Worm (Caenorhabditis elegans) whole organism, L4 larva: ENCODE measurements around the gene R07B7.6.
A peak's percentile ranks its signal among the peaks of the same experiment; 100 is the strongest.

Experiments used
- D1046.2 ChIP-seq: fragments of 200-800 bp; sonication (Bioruptor generic); IDR thresholded peaks from 2 replicates; pipeline ENCODE4 v1.3.6; 2022; ENCODE audit warnings: missing genetic modification characterization, missing compliant biosample characterization
- F10B5.3 ChIP-seq: sonication (generic microtip); optimal IDR thresholded peaks from 2 replicates; lab custom pipeline; 2016; ENCODE audit warnings: mild to moderate bottlenecking, missing genetic modification characterization, missing compliant biosample characterization
- F26F4.8 ChIP-seq: fragments of 200-800 bp; sonication (Bioruptor generic); conservative IDR thresholded peaks from 2 replicates; pipeline ENCODE4 v1.3.6; 2022; ENCODE audit warnings: missing genetic modification characterization, missing compliant biosample characterization
- F37D6.2 ChIP-seq: sonication (generic microtip); optimal IDR thresholded peaks from 2 replicates; lab custom pipeline; 2016; ENCODE audit warnings: mild to moderate bottlenecking, missing genetic modification characterization, missing compliant biosample characterization
- R02D3.7 ChIP-seq: fragments of 150-350 bp; sonication (generic microtip); optimal IDR thresholded peaks from 3 replicates; lab custom pipeline; 2014; ENCODE audit warnings: missing biosample characterization, missing genetic modification characterization
- T26A8.4 ChIP-seq: fragments of 200-800 bp; sonication (Bioruptor generic); IDR thresholded peaks from 2 replicates; pipeline ENCODE4 v1.3.6; 2022; ENCODE audit warnings: missing genetic modification characterization, missing compliant biosample characterization
- Y48G9A.11 ChIP-seq: fragments of 200-800 bp; sonication (Bioruptor generic); IDR thresholded peaks from 2 replicates; pipeline ENCODE4 v1.3.6; 2022; ENCODE audit warnings: missing genetic modification reagents, missing genetic modification characterization, missing compliant biosample characterization
- ZK337.2 ChIP-seq: fragments of 200-800 bp; sonication (Bioruptor generic); IDR thresholded peaks from 2 replicates; pipeline ENCODE4 v1.3.6; 2022; ENCODE audit warnings: missing genetic modification reagents, missing genetic modification characterization, missing compliant biosample characterization
- aha-1 ChIP-seq: fragments of 150-350 bp; peaks from one replicate; lab custom pipeline; 2014; ENCODE audit warnings: missing biosample characterization, missing genetic modification characterization
- aly-2 ChIP-seq: sonication (generic microtip); optimal IDR thresholded peaks from 2 replicates; lab custom pipeline; 2018; ENCODE audit warnings: missing biosample characterization, missing genetic modification characterization
- ama-1 ChIP-seq: fragments of 150-350 bp; optimal IDR thresholded peaks from 2 replicates; lab custom pipeline; 2014; ENCODE audit warnings: inconsistent platforms, mixed read lengths
- arid-1 ChIP-seq: fragments of 200-800 bp; sonication (Bioruptor generic); conservative IDR thresholded peaks from 2 replicates; pipeline ENCODE4 v1.3.6; 2022; ENCODE audit warnings: missing genetic modification reagents, missing genetic modification characterization, missing compliant biosample characterization
- ceh-20 ChIP-seq: fragments of 200-800 bp; sonication (Bioruptor generic); IDR thresholded peaks from 2 replicates; pipeline ENCODE4 v1.3.6; 2022; ENCODE audit warnings: missing genetic modification reagents, missing genetic modification characterization, missing compliant biosample characterization
- daf-16 ChIP-seq, 3 experiments: sonication (generic microtip); optimal IDR thresholded peaks; 2 replicates each; lab custom pipeline; 2016 to 2017; ENCODE audit warnings: missing genetic modification characterization in 3 of 3, missing genetic modification reagents in 3 of 3, mild to moderate bottlenecking in 2 of 3, missing compliant biosample characterization in 2 of 3, missing biosample characterization in 1 of 3, moderate library complexity in 1 of 3
- daf-19 ChIP-seq: fragments of 200-800 bp; sonication (Bioruptor generic); conservative IDR thresholded peaks from 2 replicates; pipeline ENCODE4 v1.3.6; 2022; ENCODE audit warnings: missing genetic modification characterization, missing compliant biosample characterization
- dmd-6 ChIP-seq: fragments of 200-800 bp; sonication (Bioruptor generic); IDR thresholded peaks from 2 replicates; pipeline ENCODE4 v1.3.6; 2022; ENCODE audit warnings: missing genetic modification reagents, missing genetic modification characterization, missing compliant biosample characterization
- dmd-8 ChIP-seq: fragments of 200-800 bp; sonication (Bioruptor generic); IDR thresholded peaks from 2 replicates; pipeline ENCODE4 v1.3.6; 2022; ENCODE audit warnings: missing genetic modification characterization, missing compliant biosample characterization
- dmd-9 ChIP-seq: fragments of 200-800 bp; sonication (Bioruptor generic); IDR thresholded peaks from 2 replicates; pipeline ENCODE4 v1.3.6; 2022; ENCODE audit warnings: missing genetic modification reagents, missing genetic modification characterization, missing compliant biosample characterization
- duxl-1 ChIP-seq: sonication (generic microtip); optimal IDR thresholded peaks from 2 replicates; lab custom pipeline; 2016; ENCODE audit warnings: mild to moderate bottlenecking, missing genetic modification characterization, moderate library complexity, missing compliant biosample characterization; ENCODE audit not compliant: poor library complexity
- egl-27 ChIP-seq: sonication (generic microtip); optimal IDR thresholded peaks from 3 replicates; lab custom pipeline; 2017; ENCODE audit warnings: missing biosample characterization, missing genetic modification reagents, missing genetic modification characterization
- gei-8 ChIP-seq: fragments of 200-800 bp; sonication (Bioruptor generic); optimal IDR thresholded peaks from 2 replicates; lab custom pipeline; 2018; ENCODE audit warnings: mild to moderate bottlenecking, missing genetic modification characterization, missing compliant biosample characterization
- hif-1 ChIP-seq, 2 experiments: sonication (generic microtip); optimal IDR thresholded peaks; 2 replicates each; lab custom pipeline; 2016 to 2017; ENCODE audit warnings: missing compliant biosample characterization in 2 of 2, missing genetic modification characterization in 2 of 2, missing genetic modification reagents in 2 of 2, missing genotype in 2 of 2, mild to moderate bottlenecking in 1 of 2
- hlh-11 ChIP-seq: fragments of 200-800 bp; sonication (Bioruptor generic); optimal IDR thresholded peaks from 2 replicates; lab custom pipeline; 2018; ENCODE audit warnings: mild to moderate bottlenecking, missing genetic modification characterization, missing compliant biosample characterization
- hlh-30 ChIP-seq: sonication (generic microtip); optimal IDR thresholded peaks from 2 replicates; lab custom pipeline; 2017; ENCODE audit warnings: antibody characterized with exemption, mild to moderate bottlenecking, missing genetic modification characterization, missing compliant biosample characterization; ENCODE audit not compliant: insufficient read depth
- hmg-1.1 ChIP-seq: fragments of 200-800 bp; sonication (Bioruptor generic); IDR thresholded peaks from 2 replicates; pipeline ENCODE4 v1.3.6; 2022; ENCODE audit warnings: missing genetic modification reagents, missing genetic modification characterization, missing compliant biosample characterization
- lim-7 ChIP-seq: fragments of 200-800 bp; sonication (Bioruptor generic); IDR thresholded peaks from 2 replicates; pipeline ENCODE4 v1.3.6; 2022; ENCODE audit warnings: missing genetic modification characterization, missing compliant biosample characterization
- lin-1 ChIP-seq: fragments of 200-800 bp; sonication (Bioruptor generic); IDR thresholded peaks from 2 replicates; pipeline ENCODE4 v1.3.6; 2022; ENCODE audit warnings: missing genetic modification reagents, missing genetic modification characterization, missing compliant biosample characterization
- lin-13 ChIP-seq: fragments of 150-350 bp; optimal IDR thresholded peaks from 2 replicates; lab custom pipeline; 2014; ENCODE audit warnings: missing biosample characterization, missing genetic modification reagents, missing genetic modification characterization
- lir-3 ChIP-seq: sonication (generic microtip); optimal IDR thresholded peaks from 2 replicates; lab custom pipeline; 2016; ENCODE audit warnings: mild to moderate bottlenecking, missing genetic modification characterization, missing compliant biosample characterization
- lsy-2 ChIP-seq, 2 experiments: fragments of 150-350 bp in 1 of 2; sonication (generic microtip) in 1 of 2; optimal IDR thresholded peaks; 2 replicates each; lab custom pipeline; 2014 to 2017; ENCODE audit warnings: missing biosample characterization in 2 of 2, missing genetic modification characterization in 2 of 2
- madf-5 ChIP-seq, 2 experiments: fragments of 200-800 bp; sonication (Bioruptor generic); IDR thresholded peaks; 2 replicates each; pipeline ENCODE4 v1.3.6; 2022; ENCODE audit warnings: missing compliant biosample characterization in 2 of 2, missing genetic modification characterization in 2 of 2
- madf-9 ChIP-seq: fragments of 200-800 bp; sonication (Bioruptor generic); conservative IDR thresholded peaks from 2 replicates; pipeline ENCODE4 v1.3.6; 2022; ENCODE audit warnings: missing genetic modification reagents, missing genetic modification characterization, missing compliant biosample characterization
- mdt-29 ChIP-seq: fragments of 200-800 bp; sonication (Bioruptor generic); IDR thresholded peaks from 2 replicates; pipeline ENCODE4 v1.3.6; 2022; ENCODE audit warnings: missing genetic modification reagents, missing genetic modification characterization, missing compliant biosample characterization
- mep-1 ChIP-seq: fragments of 150-350 bp; sonication (generic microtip); optimal IDR thresholded peaks from 3 replicates; lab custom pipeline; 2014; ENCODE audit warnings: missing biosample characterization, missing genetic modification characterization
- mxl-2 ChIP-seq: fragments of 200-800 bp; sonication (Bioruptor generic); conservative IDR thresholded peaks from 2 replicates; pipeline ENCODE4 v1.3.6; 2022; ENCODE audit warnings: missing genetic modification reagents, missing genetic modification characterization, missing compliant biosample characterization
- mxl-3 ChIP-seq: fragments of 200-800 bp; sonication (Bioruptor generic); optimal IDR thresholded peaks from 2 replicates; lab custom pipeline; 2018; ENCODE audit warnings: mild to moderate bottlenecking, missing genetic modification characterization, missing compliant biosample characterization
- nhr-111 ChIP-seq: fragments of 200-800 bp; sonication (Bioruptor generic); optimal IDR thresholded peaks from 2 replicates; lab custom pipeline; 2018; ENCODE audit warnings: mild to moderate bottlenecking, missing genetic modification characterization, missing compliant biosample characterization
- nhr-41 ChIP-seq: fragments of 200-800 bp; sonication (Bioruptor generic); IDR thresholded peaks from 2 replicates; pipeline ENCODE4 v1.3.6; 2022; ENCODE audit warnings: missing genetic modification reagents, missing genetic modification characterization, missing compliant biosample characterization
- nhr-42 ChIP-seq: fragments of 200-800 bp; sonication (Bioruptor generic); IDR thresholded peaks from 2 replicates; pipeline ENCODE4 v1.3.6; 2022; ENCODE audit warnings: missing genetic modification characterization, missing compliant biosample characterization
- nhr-48 ChIP-seq: sonication (generic microtip); optimal IDR thresholded peaks from 2 replicates; lab custom pipeline; 2016; ENCODE audit warnings: mild to moderate bottlenecking, missing genetic modification characterization, missing compliant biosample characterization
- pha-4 ChIP-seq, 2 experiments: fragments of 150-350 bp in 1 of 2; fragments of 200-800 bp in 1 of 2; sonication (Bioruptor generic) in 1 of 2; IDR thresholded peaks in 1 of 2; optimal IDR thresholded peaks in 1 of 2; 2 replicates each; pipeline versions ENCODE4 v1.3.6 to Lab custom; 2014 to 2022; ENCODE audit warnings: missing genetic modification characterization in 2 of 2, missing genetic modification reagents in 2 of 2, missing biosample characterization in 1 of 2, missing compliant biosample characterization in 1 of 2
- php-3 ChIP-seq: fragments of 200-800 bp; sonication (Bioruptor generic); IDR thresholded peaks from 2 replicates; pipeline ENCODE4 v1.3.6; 2022; ENCODE audit warnings: missing genetic modification reagents, missing genetic modification characterization, missing compliant biosample characterization
- rbr-2 ChIP-seq: sonication (generic microtip); optimal IDR thresholded peaks from 2 replicates; lab custom pipeline; 2016; ENCODE audit warnings: missing genotype, missing genetic modification characterization, missing compliant biosample characterization
- sdz-12 ChIP-seq: fragments of 200-800 bp; sonication (Bioruptor generic); optimal IDR thresholded peaks from 2 replicates; lab custom pipeline; 2018; ENCODE audit warnings: mild to moderate bottlenecking, missing genetic modification characterization, missing compliant biosample characterization
- set-16 ChIP-seq: fragments of 200-800 bp; sonication (Bioruptor generic); IDR thresholded peaks from 2 replicates; pipeline ENCODE4 v1.3.6; 2022; ENCODE audit warnings: missing genetic modification reagents, missing genetic modification characterization, missing compliant biosample characterization
- snpc-1.2 ChIP-seq: fragments of 200-800 bp; sonication (Bioruptor generic); IDR thresholded peaks from 2 replicates; pipeline ENCODE4 v1.3.6; 2022; ENCODE audit warnings: missing genetic modification reagents, missing genetic modification characterization, missing compliant biosample characterization
- spr-3 ChIP-seq: fragments of 200-800 bp; sonication (Bioruptor generic); optimal IDR thresholded peaks from 2 replicates; lab custom pipeline; 2018; ENCODE audit warnings: mild to moderate bottlenecking, missing genetic modification characterization, missing compliant biosample characterization
- tag-97 ChIP-seq: fragments of 200-800 bp; sonication (Bioruptor generic); IDR thresholded peaks from 2 replicates; pipeline ENCODE4 v1.3.6; 2022; ENCODE audit warnings: missing genetic modification characterization, missing compliant biosample characterization
- zip-11 ChIP-seq: fragments of 200-800 bp; sonication (Bioruptor generic); IDR thresholded peaks from 2 replicates; pipeline ENCODE4 v1.3.6; 2022; ENCODE audit warnings: missing genetic modification characterization, missing compliant biosample characterization
- ztf-11 ChIP-seq: fragments of 150-350 bp; optimal IDR thresholded peaks from 2 replicates; lab custom pipeline; 2014; ENCODE audit warnings: missing biosample characterization, missing genetic modification characterization

The R07B7.6 gene

DNA sequence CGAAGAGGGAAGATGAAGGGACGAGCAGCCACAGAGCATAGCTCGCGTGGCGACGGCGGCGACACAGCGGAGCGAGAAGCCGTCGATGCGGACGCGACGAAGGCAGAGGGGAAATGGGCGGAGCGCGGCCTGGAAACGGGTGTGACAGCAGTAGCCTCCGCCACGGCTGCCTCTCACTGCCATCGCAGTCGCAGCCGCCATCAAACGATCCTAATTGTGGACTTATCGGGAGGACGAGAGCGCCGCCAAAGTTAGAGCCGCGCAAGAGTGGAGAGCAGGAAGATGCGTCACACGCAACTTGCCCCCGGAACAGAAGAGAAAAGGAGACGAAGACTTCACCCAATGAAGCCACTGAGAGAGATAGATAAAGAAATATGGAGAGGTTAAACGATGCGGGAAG is 50.5 kb downstream of the R07B7.6 start:
- TF ChIP-seq nhr-48 (tag; lab: Kevin White, UChicago) = no peak
- 0 out of 2 replicates have a peak, but pooled peaks have one; percentile 51 for TF ChIP-seq dmd-9 (GFP tag; lab: Robert Waterston, UW)
- TF ChIP-seq ama-1 = no peak
- TF ChIP-seq pha-4 (GFP tag; IDR thresholded peaks at IDR 0.05; lab: Robert Waterston, UW) = no peak
- TF ChIP-seq pha-4 (tag; optimal IDR thresholded peaks at IDR 0.05; lab: Kevin White, UChicago) = no peak
- TF ChIP-seq madf-5 (GFP tag; IDR thresholded peaks at IDR 0.05; lab: Robert Waterston, UW) = no peak
- TF ChIP-seq ztf-11 (tag; lab: Kevin White, UChicago) = no peak
- no peak; the same call in 1 of the 2 replicates for TF ChIP-seq D1046.2 (GFP tag; lab: Robert Waterston, UW)
- TF ChIP-seq daf-16 (GFP tag; optimal IDR thresholded peaks at IDR 0.05; lab: Kevin White, UChicago) = no peak
- no peak for TF ChIP-seq daf-16 (tag; optimal IDR thresholded peaks at IDR 0.05; lab: Kevin White, UChicago)
- TF ChIP-seq arid-1 (GFP tag; lab: Robert Waterston, UW) = no peak; the same call in 1 of the 2 replicates
- peak; percentile 29; the same call in 1 of the 2 replicates for TF ChIP-seq T26A8.4 (GFP tag; lab: Robert Waterston, UW)
- TF ChIP-seq aly-2 = no peak
- peak; percentile 72 for TF ChIP-seq F37D6.2
- TF ChIP-seq lim-7 (GFP tag; lab: Robert Waterston, UW) = no peak
- TF ChIP-seq lir-3 (tag; lab: Kevin White, UChicago) = peak; percentile 18
- TF ChIP-seq set-16 (GFP tag; lab: Robert Waterston, UW) = peak; percentile 98
- TF ChIP-seq mdt-29 = no peak
- TF ChIP-seq dmd-6 (GFP tag; lab: Robert Waterston, UW) = no peak
- TF ChIP-seq php-3 = no peak
- TF ChIP-seq F26F4.8 (GFP tag; lab: Robert Waterston, UW) = 0 out of 2 replicates have a peak, but pooled peaks have one; percentile 36
- no peak for TF ChIP-seq tag-97 (GFP tag; lab: Robert Waterston, UW)
- no peak for TF ChIP-seq gei-8 (GFP tag; lab: Kevin White, UChicago)
- TF ChIP-seq nhr-41 (GFP tag; lab: Robert Waterston, UW) = no peak
- TF ChIP-seq hlh-11 (tag; lab: Kevin White, UChicago) = peak; percentile 3
- TF ChIP-seq madf-9 (GFP tag; lab: Robert Waterston, UW) = no peak
- TF ChIP-seq egl-27 (tag; lab: Kevin White, UChicago) = no peak
- TF ChIP-seq ceh-20 (GFP tag; lab: Robert Waterston, UW) = peak; percentile 28; the same call in 1 of the 2 replicates
- TF ChIP-seq hif-1 (tag; optimal IDR thresholded peaks at IDR 0.05; lab: Kevin White, UChicago) = no peak
- TF ChIP-seq R02D3.7 (tag; lab: Kevin White, UChicago) = no peak
- 0 out of 2 replicates have a peak, but pooled peaks have one; percentile 5 for TF ChIP-seq Y48G9A.11 (GFP tag; lab: Robert Waterston, UW)
- peak; percentile 64; the same call in 1 of the 2 replicates for TF ChIP-seq hmg-1.1
- no peak for TF ChIP-seq F10B5.3 (tag; lab: Kevin White, UChicago)
- TF ChIP-seq spr-3 = no peak
- no peak for TF ChIP-seq zip-11 (GFP tag; lab: Robert Waterston, UW)
- peak; percentile 59; the same call in 1 of the 2 replicates for TF ChIP-seq dmd-8 (GFP tag; lab: Robert Waterston, UW)
- no peak for TF ChIP-seq ZK337.2 (GFP tag; lab: Robert Waterston, UW)
- peak in 1 of 2 experiments; percentile 9 for TF ChIP-seq lsy-2 (tag; optimal IDR thresholded peaks at IDR 0.05; lab: Kevin White, UChicago)
- no peak for TF ChIP-seq mxl-2 (GFP tag; lab: Robert Waterston, UW)
- no peak for TF ChIP-seq sdz-12 (GFP tag; lab: Kevin White, UChicago)
- no peak for TF ChIP-seq daf-19 (GFP tag; lab: Robert Waterston, UW)
- peak; percentile 5 for TF ChIP-seq mep-1 (tag; lab: Kevin White, UChicago)
- TF ChIP-seq mxl-3 = no peak
- TF ChIP-seq aha-1 (tag; lab: Kevin White, UChicago) = peak; percentile 98
- peak; percentile 31 for TF ChIP-seq hlh-30
- no peak; the same call in 1 of the 2 replicates for TF ChIP-seq snpc-1.2 (GFP tag; lab: Robert Waterston, UW)
- TF ChIP-seq lin-13 (GFP tag; lab: Kevin White, UChicago) = no peak
- no peak for TF ChIP-seq nhr-111 (GFP tag; lab: Kevin White, UChicago)
- peak; percentile 47 for TF ChIP-seq rbr-2
- no peak for TF ChIP-seq duxl-1 (tag; lab: Kevin White, UChicago)
- TF ChIP-seq nhr-42 (GFP tag; lab: Robert Waterston, UW) = no peak
- no peak for TF ChIP-seq lin-1 (GFP tag; lab: Robert Waterston, UW)
